Fruit fly (Drosophila melanogaster): Measurements from ENCODE around the gene Med.
A peak's percentile ranks its signal among the peaks of the same experiment; 100 is the strongest.

Med gene

dm6 chr3R:31636501-31636900 is 25.7 kb downstream of the Med start (continued):
- TF ChIP-seq CG2678 (tag; optimal IDR thresholded peaks at IDR 0.05) (peak; percentile 53), BtbVII (GFP tag; optimal IDR thresholded peaks at IDR 0.05) (no peak), CG8478 (optimal IDR thresholded peaks at IDR 0.05) (no peak), CG15479 (GFP tag; optimal IDR thresholded peaks at IDR 0.05) (no peak), CG30431 (GFP tag; optimal IDR thresholded peaks at IDR 0.05) (no peak), Sry-β (GFP tag; optimal IDR thresholded peaks at IDR 0.05) (no peak), Hr39 (optimal IDR thresholded peaks at IDR 0.05) (no peak), Usf (GFP tag; optimal IDR thresholded peaks at IDR 0.05) (no peak), CG13424 (tag; optimal IDR thresholded peaks at IDR 0.05) (peak; percentile 49), zfh2 (GFP tag; optimal IDR thresholded peaks at IDR 0.05) (peak; percentile 12), mam (GFP tag; optimal IDR thresholded peaks at IDR 0.05) (peak; percentile 40), CG17385 (GFP tag; optimal IDR thresholded peaks at IDR 0.05) (peak; percentile 37), exex (tag; optimal IDR thresholded peaks at IDR 0.05) (no peak), otp (GFP tag; IDR thresholded peaks at IDR 0.05) (no peak), run (tag; optimal IDR thresholded peaks at IDR 0.05) (no peak), Dll (GFP tag; IDR thresholded peaks at IDR 0.05; ENCODE audit: partially characterized antibody) (no peak), YL-1 (GFP tag; optimal IDR thresholded peaks at IDR 0.05) (no peak), caup (GFP tag; optimal IDR thresholded peaks at IDR 0.05; ENCODE audit: severe bottlenecking) (peak; percentile 37), NC2β (GFP tag; optimal IDR thresholded peaks at IDR 0.05) (no peak), CG12071 (GFP tag; optimal IDR thresholded peaks at IDR 0.05) (no peak), bigmax (GFP tag; optimal IDR thresholded peaks at IDR 0.05) (no peak), CG10654 (GFP tag; optimal IDR thresholded peaks at IDR 0.05) (no peak), nom (GFP tag; optimal IDR thresholded peaks at IDR 0.05) (no peak), CG32772 (GFP tag; IDR thresholded peaks at IDR 0.05) (no peak), E2f2 (GFP tag; IDR thresholded peaks at IDR 0.05) (no peak), az2 (GFP tag; optimal IDR thresholded peaks at IDR 0.05) (no peak), CG3726 (GFP tag; IDR thresholded peaks at IDR 0.05) (no peak), ranshi (GFP tag; IDR thresholded peaks at IDR 0.05) (0 out of 2 replicates have a peak, but pooled peaks have one; percentile 30), mirr (GFP tag; optimal IDR thresholded peaks at IDR 0.05) (no peak), CG10959 (GFP tag; IDR thresholded peaks at IDR 0.05) (no peak), Meics (GFP tag; optimal IDR thresholded peaks at IDR 0.05) (peak; percentile 50), gro (GFP tag; optimal IDR thresholded peaks at IDR 0.05) (peak; percentile 47), psq (GFP tag; optimal IDR thresholded peaks at IDR 0.05) (no peak), CG14441 (GFP tag; IDR thresholded peaks at IDR 0.05) (peak; percentile 29; the same call in 1 of the 2 replicates), CG14860 (GFP tag; IDR thresholded peaks at IDR 0.05; ENCODE audit: partially characterized antibody) (no peak), H2.0 (GFP tag; IDR thresholded peaks at IDR 0.05) (no peak), CG10366 (GFP tag; IDR thresholded peaks at IDR 0.05) (peak; percentile 23; the same call in 1 of the 2 replicates), vfl (GFP tag; optimal IDR thresholded peaks at IDR 0.05) (peak; percentile 6), tx (GFP tag; optimal IDR thresholded peaks at IDR 0.05) (peak; percentile 2), her (GFP tag; optimal IDR thresholded peaks at IDR 0.05) (no peak), CG14710 (tag; optimal IDR thresholded peaks at IDR 0.05) (no peak), CG12391 (tag; optimal IDR thresholded peaks at IDR 0.05) (peak; percentile 27), CG2199 (GFP tag; IDR thresholded peaks at IDR 0.05) (no peak), HLH4C (GFP tag; IDR thresholded peaks at IDR 0.05; ENCODE audit: partially characterized antibody) (no peak), Doc2 (GFP tag; IDR thresholded peaks at IDR 0.05) (no peak), Jarid2 (GFP tag; optimal IDR thresholded peaks at IDR 0.05) (no peak), Fer3 (tag; optimal IDR thresholded peaks at IDR 0.05) (peak; percentile 37), CG10462 (GFP tag; optimal IDR thresholded peaks at IDR 0.05) (no peak), CG31224 (GFP tag; IDR thresholded peaks at IDR 0.05) (no peak), CG32767 (GFP tag; IDR thresholded peaks at IDR 0.05) (no peak), cwo (GFP tag; optimal IDR thresholded peaks at IDR 0.05) (peak; percentile 35), CG4820 (GFP tag; optimal IDR thresholded peaks at IDR 0.05) (peak; percentile 6)
